Fruit fly (Drosophila melanogaster) whole organism, embryonic: ENCODE data around the gene Cap-D3.

ENCODE experiments used
- Adf1 ChIP-seq: fragments of 200-800 bp; sonication (Bioruptor generic); IDR thresholded peaks from 2 replicates; pipeline ENCODE4 v1.3.6; 2022; ENCODE audit warnings: missing biosample characterization, missing genetic modification characterization
- CG10366 ChIP-seq: fragments of 200-800 bp; sonication (Bioruptor generic); IDR thresholded peaks from 2 replicates; pipeline ENCODE4 v1.3.6; 2022; ENCODE audit warnings: missing biosample characterization, missing genetic modification characterization
- CG11398 ChIP-seq: fragments of 200-800 bp; sonication (Bioruptor generic); optimal IDR thresholded peaks from 2 replicates; lab custom pipeline; 2016; ENCODE audit warnings: missing biosample characterization, missing genetic modification characterization
- CG11695 ChIP-seq: fragments of 200-800 bp; sonication (Bioruptor generic); IDR thresholded peaks from 3 replicates; pipeline ENCODE4 v1.3.6; 2022; ENCODE audit warnings: missing biosample characterization, missing genetic modification characterization
- CG12104 ChIP-seq: fragments of 200-800 bp; sonication (Bioruptor generic); optimal IDR thresholded peaks from 3 replicates; lab custom pipeline; 2016; ENCODE audit warnings: missing biosample characterization, missing genetic modification characterization
- CG12236 ChIP-seq: fragments of 200-800 bp; sonication (Bioruptor generic); optimal IDR thresholded peaks from 2 replicates; lab custom pipeline; 2016; ENCODE audit warnings: missing biosample characterization, missing genetic modification characterization
- CG12391 ChIP-seq: fragments of 200-800 bp; sonication (Bioruptor generic); optimal IDR thresholded peaks from 3 replicates; lab custom pipeline; 2018; ENCODE audit warnings: missing biosample characterization, mild to moderate bottlenecking, missing genetic modification characterization, moderate library complexity
- CG13287 ChIP-seq: fragments of 200-800 bp; sonication (Bioruptor generic); IDR thresholded peaks from 2 replicates; pipeline ENCODE4 v1.3.6; 2022; ENCODE audit warnings: missing biosample characterization, missing genetic modification characterization; ENCODE audit not compliant: partially characterized antibody
- CG16863 ChIP-seq: fragments of 200-800 bp; sonication (Bioruptor generic); optimal IDR thresholded peaks from 3 replicates; lab custom pipeline; 2016; ENCODE audit warnings: missing biosample characterization, missing genetic modification characterization
- CG17568 ChIP-seq: fragments of 200-800 bp; sonication (Bioruptor generic); optimal IDR thresholded peaks from 2 replicates; lab custom pipeline; 2018; ENCODE audit warnings: missing biosample characterization, mild to moderate bottlenecking, missing genetic modification characterization, moderate library complexity
- CG1792 ChIP-seq: fragments of 200-800 bp; sonication (Bioruptor generic); optimal IDR thresholded peaks from 2 replicates; lab custom pipeline; 2016; ENCODE audit warnings: missing biosample characterization, missing genetic modification characterization
- CG2120 ChIP-seq: fragments of 200-800 bp; sonication (Bioruptor generic); optimal IDR thresholded peaks from 3 replicates; lab custom pipeline; 2016; ENCODE audit warnings: missing biosample characterization, missing genetic modification characterization
- CG2129 ChIP-seq: fragments of 200-800 bp; sonication (Bioruptor generic); IDR thresholded peaks from 2 replicates; pipeline ENCODE4 v1.3.6; 2022; ENCODE audit warnings: missing biosample characterization, missing genetic modification characterization; ENCODE audit not compliant: partially characterized antibody
- CG30431 ChIP-seq: fragments of 200-800 bp; sonication (Bioruptor generic); optimal IDR thresholded peaks from 2 replicates; lab custom pipeline; 2017; ENCODE audit warnings: missing biosample characterization, missing genetic modification characterization
- CG32772 ChIP-seq: fragments of 200-800 bp; sonication (Bioruptor generic); IDR thresholded peaks from 2 replicates; pipeline ENCODE4 v1.3.6; 2022; ENCODE audit warnings: missing biosample characterization, missing genetic modification characterization
- CG34422 ChIP-seq: fragments of 200-800 bp; sonication (Bioruptor generic); IDR thresholded peaks from 3 replicates; pipeline ENCODE4 v1.3.6; 2022; ENCODE audit warnings: missing biosample characterization, missing genetic modification characterization
- CG6683 ChIP-seq: fragments of 200-800 bp; sonication (Bioruptor generic); optimal IDR thresholded peaks from 2 replicates; lab custom pipeline; 2017; ENCODE audit warnings: missing biosample characterization, mild to moderate bottlenecking, missing genetic modification characterization, missing genetic modification reagents
- CG9817 ChIP-seq: fragments of 200-800 bp; sonication (Bioruptor generic); optimal IDR thresholded peaks from 2 replicates; lab custom pipeline; 2018; ENCODE audit warnings: missing biosample characterization, mild to moderate bottlenecking, missing genetic modification characterization, moderate library complexity
- D ChIP-seq, 2 experiments: fragments of 200-800 bp in 1 of 2; fragments of >200 bp in 1 of 2; sonication (Bioruptor generic) in 1 of 2; optimal IDR thresholded peaks; 2 replicates in 1 of 2; 3 replicates in 1 of 2; lab custom pipeline; 2017; ENCODE audit warnings: mild to moderate bottlenecking in 1 of 2, missing biosample characterization in 1 of 2, missing genetic modification characterization in 1 of 2, missing genetic modification reagents in 1 of 2
- Dip2 ChIP-seq: fragments of 200-800 bp; sonication (Bioruptor generic); IDR thresholded peaks from 2 replicates; pipeline ENCODE4 v1.3.6; 2022; ENCODE audit warnings: missing biosample characterization, missing genetic modification characterization
- GATAe ChIP-seq: fragments of 200-800 bp; sonication (Bioruptor generic); conservative IDR thresholded peaks from 2 replicates; pipeline ENCODE4 v1.3.6; 2022; ENCODE audit warnings: missing biosample characterization, missing genetic modification characterization
- H2.0 ChIP-seq: fragments of 200-800 bp; sonication (Bioruptor generic); IDR thresholded peaks from 2 replicates; pipeline ENCODE4 v1.3.6; 2022; ENCODE audit warnings: missing biosample characterization, missing genetic modification characterization
- HHEX ChIP-seq: fragments of 200-800 bp; sonication (Bioruptor generic); optimal IDR thresholded peaks from 3 replicates; lab custom pipeline; 2017; ENCODE audit warnings: missing biosample characterization, mild to moderate bottlenecking, missing genetic modification characterization, missing genetic modification reagents
- Hr51 ChIP-seq, 2 experiments: fragments of 200-800 bp; sonication (Bioruptor generic); optimal IDR thresholded peaks; 2 replicates in 1 of 2; 3 replicates in 1 of 2; lab custom pipeline; 2016 to 2018; ENCODE audit warnings: missing biosample characterization in 2 of 2, missing genetic modification characterization in 2 of 2, mild to moderate bottlenecking in 1 of 2, moderate library complexity in 1 of 2
- Hr78 ChIP-seq, 2 experiments: fragments of 200-800 bp in 1 of 2; fragments of >200 bp in 1 of 2; sonication (Bioruptor generic) in 1 of 2; optimal IDR thresholded peaks; 2 replicates each; lab custom pipeline; 2017 to 2019; ENCODE audit warnings: missing biosample characterization in 2 of 2, missing genetic modification characterization in 2 of 2, mild to moderate bottlenecking in 1 of 2, moderate library complexity in 1 of 2
- MESR4 ChIP-seq: fragments of 200-800 bp; sonication (Bioruptor generic); optimal IDR thresholded peaks from 2 replicates; lab custom pipeline; 2018; ENCODE audit warnings: missing biosample characterization, mild to moderate bottlenecking, missing genetic modification characterization, moderate library complexity
- NC2α ChIP-seq: fragments of 200-800 bp; sonication (Bioruptor generic); optimal IDR thresholded peaks from 2 replicates; lab custom pipeline; 2016; ENCODE audit warnings: missing biosample characterization, missing genetic modification characterization
- Six4 ChIP-seq: fragments of 200-800 bp; sonication (Bioruptor generic); optimal IDR thresholded peaks from 2 replicates; lab custom pipeline; 2016; ENCODE audit warnings: missing biosample characterization, missing genetic modification characterization
- Sox102F ChIP-seq: fragments of 200-800 bp; sonication (Bioruptor generic); optimal IDR thresholded peaks from 2 replicates; lab custom pipeline; 2018; ENCODE audit warnings: missing biosample characterization, mild to moderate bottlenecking, missing genetic modification characterization, moderate library complexity
- ac ChIP-seq: fragments of 200-800 bp; sonication (Bioruptor generic); optimal IDR thresholded peaks from 3 replicates; lab custom pipeline; 2017; ENCODE audit warnings: missing biosample characterization, mild to moderate bottlenecking, missing genetic modification characterization
- al ChIP-seq: fragments of 200-800 bp; sonication (Bioruptor generic); IDR thresholded peaks from 2 replicates; pipeline ENCODE4 v1.3.6; 2022; ENCODE audit warnings: missing biosample characterization, missing genetic modification characterization
- caup ChIP-seq: fragments of 200-800 bp; sonication (Bioruptor generic); optimal IDR thresholded peaks from 3 replicates; lab custom pipeline; 2017; ENCODE audit warnings: missing biosample characterization, mild to moderate bottlenecking, missing genetic modification characterization, moderate library complexity; ENCODE audit not compliant: severe bottlenecking
- chm ChIP-seq: fragments of 200-800 bp; sonication (Bioruptor generic); IDR thresholded peaks from 2 replicates; pipeline ENCODE4 v1.3.6; 2022; ENCODE audit warnings: missing biosample characterization, missing genetic modification characterization
- ci ChIP-seq: fragments of 200-800 bp; sonication (Bioruptor generic); IDR thresholded peaks from 3 replicates; pipeline ENCODE4 v1.3.6; 2022; ENCODE audit warnings: missing biosample characterization, missing genetic modification characterization
- corto ChIP-seq: fragments of 200-800 bp; sonication (Bioruptor generic); optimal IDR thresholded peaks from 2 replicates; lab custom pipeline; 2016; ENCODE audit warnings: missing biosample characterization, mild to moderate bottlenecking, missing genetic modification characterization, moderate library complexity
- croc ChIP-seq: fragments of 200-800 bp; sonication (Bioruptor generic); conservative IDR thresholded peaks from 3 replicates; pipeline ENCODE4 v1.3.6; 2022; ENCODE audit warnings: missing biosample characterization, missing genetic modification characterization
- fd64A ChIP-seq: fragments of 200-800 bp; sonication (Bioruptor generic); optimal IDR thresholded peaks from 3 replicates; lab custom pipeline; 2018; ENCODE audit warnings: missing biosample characterization, mild to moderate bottlenecking, missing genetic modification characterization
- gcm ChIP-seq: fragments of 200-800 bp; sonication (Bioruptor generic); optimal IDR thresholded peaks from 2 replicates; lab custom pipeline; 2019; ENCODE audit warnings: missing biosample characterization, mild to moderate bottlenecking, missing genetic modification characterization, moderate library complexity
- gcm2 ChIP-seq: fragments of 200-800 bp; sonication (Bioruptor generic); optimal IDR thresholded peaks from 2 replicates; lab custom pipeline; 2016; ENCODE audit warnings: missing biosample characterization, missing genetic modification characterization
- gt ChIP-seq: fragments of 200-800 bp; sonication (Bioruptor generic); IDR thresholded peaks from 2 replicates; pipeline ENCODE4 v1.3.6; 2022; ENCODE audit warnings: missing biosample characterization, missing genetic modification characterization
- ind ChIP-seq: fragments of 200-800 bp; sonication (Bioruptor generic); optimal IDR thresholded peaks from 3 replicates; lab custom pipeline; 2016; ENCODE audit warnings: missing biosample characterization, missing genetic modification characterization
- luna ChIP-seq: fragments of 200-800 bp; sonication (Bioruptor generic); optimal IDR thresholded peaks from 2 replicates; lab custom pipeline; 2016; ENCODE audit warnings: missing biosample characterization, missing genetic modification characterization
- odd ChIP-seq: fragments of 200-800 bp; sonication (Bioruptor generic); optimal IDR thresholded peaks from 2 replicates; lab custom pipeline; 2017; ENCODE audit warnings: missing biosample characterization, mild to moderate bottlenecking, missing genetic modification characterization
- repo ChIP-seq: fragments of 200-800 bp; sonication (Bioruptor generic); optimal IDR thresholded peaks from 2 replicates; lab custom pipeline; 2016; ENCODE audit warnings: missing biosample characterization, missing genetic modification characterization
- run ChIP-seq: fragments of 200-800 bp; sonication (Bioruptor generic); optimal IDR thresholded peaks from 3 replicates; lab custom pipeline; 2018; ENCODE audit warnings: missing biosample characterization, mild to moderate bottlenecking, missing genetic modification characterization
- ssp ChIP-seq: fragments of 200-800 bp; sonication (Bioruptor generic); IDR thresholded peaks from 2 replicates; pipeline ENCODE4 v1.3.6; 2022; ENCODE audit warnings: missing biosample characterization, missing genetic modification characterization
- trem ChIP-seq: fragments of 200-800 bp; optimal IDR thresholded peaks from 3 replicates; lab custom pipeline; 2019; ENCODE audit warnings: missing biosample characterization, mild to moderate bottlenecking, missing genetic modification characterization, moderate library complexity
- trh ChIP-seq: fragments of 200-800 bp; sonication (Bioruptor generic); optimal IDR thresholded peaks from 2 replicates; lab custom pipeline; 2016; ENCODE audit warnings: missing biosample characterization, missing genetic modification characterization
- tx ChIP-seq: fragments of 200-800 bp; sonication (Bioruptor generic); optimal IDR thresholded peaks from 2 replicates; lab custom pipeline; 2016; ENCODE audit warnings: missing biosample characterization, missing genetic modification characterization
- yki ChIP-seq: fragments of >200 bp; optimal IDR thresholded peaks from 3 replicates; lab custom pipeline; 2018

Gene Cap-D3

DNA sequence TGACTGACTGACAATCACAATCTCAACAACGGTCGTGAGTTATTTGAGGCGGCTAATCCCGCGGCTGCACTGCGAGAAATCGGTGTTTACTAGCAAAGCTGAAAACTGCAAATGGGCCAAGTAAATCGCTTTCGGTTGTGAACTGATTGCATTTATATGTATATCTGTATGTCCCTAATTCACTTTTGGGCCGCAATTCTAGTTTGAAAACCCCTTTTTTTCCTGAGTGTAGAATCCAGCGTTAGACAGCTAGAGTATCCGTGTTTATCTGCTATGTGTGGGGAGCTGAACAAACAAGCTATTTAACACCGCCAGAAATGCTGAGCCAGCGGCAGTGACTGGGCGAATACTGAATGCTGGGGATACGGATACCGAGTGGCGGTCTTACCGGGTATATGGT, 49.0 kb upstream of the Cap-D3 start (continued):
- TF ChIP-seq CG12236 (GFP tag; lab: Kevin White, UChicago) (peak; percentile 71), CG1792 (GFP tag; lab: Kevin White, UChicago) (peak; percentile 59), Hr78 (GFP tag; optimal IDR thresholded peaks at IDR 0.05; lab: Kevin White, UChicago) (peak in 1 of 2 experiments; percentile 41), CG30431 (GFP tag; lab: Kevin White, UChicago) (peak; percentile 59), GATAe (GFP tag; lab: Robert Waterston, UW) (0 out of 2 replicates have a peak, but pooled peaks have one; percentile 32), CG9817 (tag; lab: Kevin White, UChicago) (peak; percentile 63), tx (GFP tag; lab: Kevin White, UChicago) (peak; percentile 82), gcm (GFP tag; lab: Kevin White, UChicago) (peak; percentile 78), NC2α (peak; percentile 66), caup (peak; percentile 56), Hr51 (GFP tag; optimal IDR thresholded peaks at IDR 0.05; lab: Kevin White, UChicago) (peak; percentile 56 to 77), CG6683 (no peak), ind (peak; percentile 63), CG34422 (GFP tag; lab: Robert Waterston, UW) (peak; percentile 82; the same call in 2 of the 3 replicates), corto (GFP tag; lab: Kevin White, UChicago) (no peak), CG12391 (peak; percentile 87), CG16863 (GFP tag; lab: Kevin White, UChicago) (peak; percentile 90), repo (GFP tag; lab: Kevin White, UChicago) (peak; percentile 74), Dip2 (GFP tag; lab: Robert Waterston, UW) (no peak), croc (peak; percentile 87), Adf1 (GFP tag; lab: Robert Waterston, UW) (no peak), odd (GFP tag; lab: Kevin White, UChicago) (peak; percentile 50), CG10366 (GFP tag; lab: Robert Waterston, UW) (peak; percentile 89), trh (GFP tag; lab: Kevin White, UChicago) (peak; percentile 46), HHEX (GFP tag; lab: Kevin White, UChicago) (peak; percentile 61), run (tag; lab: Kevin White, UChicago) (peak; percentile 68), gcm2 (GFP tag; lab: Kevin White, UChicago) (peak; percentile 79), CG11398 (GFP tag; lab: Kevin White, UChicago) (peak; percentile 79), CG2120 (peak; percentile 78), luna (GFP tag; lab: Kevin White, UChicago) (peak; percentile 58), CG11695 (GFP tag; lab: Robert Waterston, UW) (peak; percentile 74), Sox102F (GFP tag; lab: Kevin White, UChicago) (peak; percentile 62), CG17568 (peak; percentile 72), yki (lab: Kevin White, UChicago) (no peak), chm (GFP tag; lab: Robert Waterston, UW) (peak; percentile 93), D (optimal IDR thresholded peaks at IDR 0.05; lab: Kevin White, UChicago) (no peak), D (GFP tag; optimal IDR thresholded peaks at IDR 0.05; lab: Kevin White, UChicago) (peak; percentile 87), trem (tag; lab: Kevin White, UChicago) (peak; percentile 48), Six4 (peak; percentile 80), CG2129 (no peak), CG12104 (GFP tag; lab: Kevin White, UChicago) (peak; percentile 65), H2.0 (GFP tag; lab: Robert Waterston, UW) (peak; percentile 68), al (peak; percentile 47; the same call in 1 of the 2 replicates), ci (GFP tag; lab: Robert Waterston, UW) (peak; percentile 93), CG32772 (peak; percentile 88), ssp (peak; percentile 71), ac (GFP tag; lab: Kevin White, UChicago) (peak; percentile 54), MESR4 (GFP tag; lab: Kevin White, UChicago) (peak; percentile 22), gt (GFP tag; lab: Robert Waterston, UW) (peak; percentile 76), CG13287 (no peak), fd64A (GFP tag; lab: Kevin White, UChicago) (peak; percentile 61)
